Fruit fly (Drosophila melanogaster) whole organism, adult: Measurements from ENCODE around the gene Piezo.

Experiments used
- CG12768 ChIP-seq: fragments of 200-800 bp; sonication (Bioruptor generic); optimal IDR thresholded peaks from 2 replicates; lab custom pipeline; 2017; ENCODE audit warnings: missing biosample characterization, missing genetic modification characterization, mild to moderate bottlenecking, moderate library complexity, missing genetic modification reagents
- CG14711 ChIP-seq: fragments of 200-800 bp; sonication (Bioruptor generic); optimal IDR thresholded peaks from 2 replicates; lab custom pipeline; 2018; ENCODE audit warnings: missing biosample characterization, mild to moderate bottlenecking, missing genetic modification characterization, moderate library complexity
- CG1620 ChIP-seq: fragments of 200-800 bp; sonication (Bioruptor generic); optimal IDR thresholded peaks from 2 replicates; lab custom pipeline; 2016; ENCODE audit warnings: missing biosample characterization, missing genetic modification characterization
- CG33017 ChIP-seq: fragments of 200-800 bp; sonication (Bioruptor generic); optimal IDR thresholded peaks from 2 replicates; lab custom pipeline; 2018; ENCODE audit warnings: missing biosample characterization, mild to moderate bottlenecking, missing genetic modification characterization, moderate library complexity
- CG5204 ChIP-seq: fragments of 200-800 bp; sonication (Bioruptor generic); optimal IDR thresholded peaks from 2 replicates; lab custom pipeline; 2016; ENCODE audit warnings: missing biosample characterization, missing genetic modification characterization
- CG7045 ChIP-seq: fragments of 200-800 bp; sonication (Bioruptor generic); optimal IDR thresholded peaks from 2 replicates; lab custom pipeline; 2017; ENCODE audit warnings: missing biosample characterization, mild to moderate bottlenecking, missing genetic modification characterization
- Clk ChIP-seq: fragments of 200-800 bp; sonication (Bioruptor generic); optimal IDR thresholded peaks from 2 replicates; lab custom pipeline; 2017; ENCODE audit warnings: missing biosample characterization, missing genetic modification characterization
- Hr96 ChIP-seq: fragments of 200-800 bp; sonication (Bioruptor generic); optimal IDR thresholded peaks from 2 replicates; lab custom pipeline; 2016; ENCODE audit warnings: missing biosample characterization, missing genetic modification characterization
- bab1 ChIP-seq: fragments of 200-800 bp; sonication (Bioruptor generic); optimal IDR thresholded peaks from 3 replicates; lab custom pipeline; 2019; ENCODE audit warnings: missing biosample characterization, mild to moderate bottlenecking, missing genetic modification characterization, moderate library complexity
- cnc ChIP-seq, 2 experiments: fragments of >200 bp; optimal IDR thresholded peaks; 2 replicates each; lab custom pipeline; 2017
- kay ChIP-seq: fragments of 200-800 bp; sonication (Bioruptor generic); peaks from one replicate; lab custom pipeline; 2016; ENCODE audit warnings: missing biosample characterization, missing genetic modification characterization, borderline replicate concordance
- ovo ChIP-seq: fragments of 200-800 bp; sonication (Bioruptor generic); optimal IDR thresholded peaks from 2 replicates; lab custom pipeline; 2016; ENCODE audit warnings: missing biosample characterization, missing genetic modification characterization
- pad ChIP-seq: fragments of 200-800 bp; sonication (Bioruptor generic); optimal IDR thresholded peaks from 3 replicates; lab custom pipeline; 2017; ENCODE audit warnings: missing biosample characterization, missing genetic modification characterization, mild to moderate bottlenecking, moderate library complexity, missing genetic modification reagents

DNA sequence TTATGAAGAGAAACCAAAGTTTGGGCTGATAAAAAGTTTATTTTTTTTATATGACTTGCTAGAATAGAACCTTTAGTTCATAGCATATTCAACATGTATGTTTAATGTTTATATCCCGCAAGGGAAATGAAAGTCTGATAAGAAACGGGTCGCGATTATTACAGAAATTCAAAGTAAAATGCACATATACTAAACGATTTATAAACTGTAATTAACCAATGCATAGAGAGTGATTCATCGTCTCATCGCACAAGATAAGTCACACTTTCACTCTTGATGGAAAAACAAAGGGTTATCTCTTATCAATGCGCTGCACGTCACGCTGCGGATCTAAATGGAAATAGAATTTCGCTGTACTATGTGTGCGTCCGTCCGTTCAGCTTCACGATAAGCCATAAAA lies 34.0 kb upstream of the Piezo start:
- TF ChIP-seq CG5204 (GFP tag; lab: Kevin White, UChicago) (no peak), kay (GFP tag; lab: Kevin White, UChicago) (peak; percentile 90), Clk (GFP tag; lab: Kevin White, UChicago) (no peak), bab1 (GFP tag; lab: Kevin White, UChicago) (no peak), Hr96 (GFP tag; lab: Kevin White, UChicago) (no peak), CG33017 (tag; lab: Kevin White, UChicago) (no peak), ovo (GFP tag; lab: Kevin White, UChicago) (no peak), cnc (optimal IDR thresholded peaks at IDR 0.05; lab: Kevin White, UChicago) (no peak), CG1620 (GFP tag; lab: Kevin White, UChicago) (no peak), CG7045 (GFP tag; lab: Kevin White, UChicago) (no peak), CG14711 (no peak), CG12768 (GFP tag; lab: Kevin White, UChicago) (no peak), pad (GFP tag; lab: Kevin White, UChicago) (no peak)
